Worm (Caenorhabditis elegans) whole organism, mixed stage, embryonic: ENCODE results near the gene F53F4.12.
A peak's percentile ranks its signal among the peaks of the same experiment; 100 is the strongest.

Experiments
- M03D4.4 ChIP-seq: sonication (generic microtip); optimal IDR thresholded peaks from 2 replicates; lab custom pipeline; 2017; ENCODE audit warnings: mild to moderate bottlenecking, missing genetic modification characterization, missing compliant biosample characterization
- bed-3 ChIP-seq: fragments of 200-800 bp; sonication (Bioruptor generic); optimal IDR thresholded peaks from 3 replicates; lab custom pipeline; 2018; ENCODE audit warnings: mild to moderate bottlenecking, missing genetic modification characterization, moderate library complexity, missing compliant biosample characterization
- blmp-1 ChIP-seq: fragments of 150-350 bp; optimal IDR thresholded peaks from 2 replicates; lab custom pipeline; 2014; ENCODE audit warnings: missing biosample characterization, missing genetic modification characterization
- ceh-39 ChIP-seq: fragments of 150-350 bp; optimal IDR thresholded peaks from 2 replicates; lab custom pipeline; 2014; ENCODE audit warnings: missing biosample characterization, missing genetic modification characterization
- ceh-43 ChIP-seq: fragments of 200-800 bp; sonication (Bioruptor generic); optimal IDR thresholded peaks from 2 replicates; lab custom pipeline; 2018; ENCODE audit warnings: mild to moderate bottlenecking, missing genetic modification characterization, moderate library complexity, missing compliant biosample characterization
- ceh-83 ChIP-seq: fragments of 200-800 bp; sonication (Bioruptor generic); optimal IDR thresholded peaks from 2 replicates; lab custom pipeline; 2018; ENCODE audit warnings: mild to moderate bottlenecking, missing genetic modification characterization, missing compliant biosample characterization
- drap-1 ChIP-seq: fragments of 200-800 bp; sonication (Bioruptor generic); optimal IDR thresholded peaks from 3 replicates; lab custom pipeline; 2018; ENCODE audit warnings: mild to moderate bottlenecking, missing genetic modification characterization, missing compliant biosample characterization
- elt-1 ChIP-seq: sonication (generic microtip); optimal IDR thresholded peaks from 2 replicates; lab custom pipeline; 2017; ENCODE audit warnings: missing genetic modification characterization, mild to moderate bottlenecking, missing compliant biosample characterization, antibody characterized with exemption, moderate library complexity, borderline replicate concordance; ENCODE audit not compliant: insufficient read depth
- elt-3 ChIP-seq: fragments of 150-350 bp; optimal IDR thresholded peaks from 2 replicates; lab custom pipeline; 2014; ENCODE audit warnings: missing biosample characterization, missing genetic modification characterization
- flh-1 ChIP-seq: fragments of 200-800 bp; sonication (Bioruptor generic); optimal IDR thresholded peaks from 2 replicates; lab custom pipeline; 2018; ENCODE audit warnings: mild to moderate bottlenecking, missing genetic modification characterization, moderate library complexity, missing compliant biosample characterization
- ham-2 ChIP-seq: fragments of 200-800 bp; sonication (Bioruptor generic); optimal IDR thresholded peaks from 2 replicates; lab custom pipeline; 2018; ENCODE audit warnings: mild to moderate bottlenecking, missing genetic modification characterization, missing compliant biosample characterization
- lin-13 ChIP-seq: fragments of 150-350 bp; optimal IDR thresholded peaks from 2 replicates; lab custom pipeline; 2014; ENCODE audit warnings: missing biosample characterization, missing genetic modification characterization
- mab-5 ChIP-seq: fragments of 150-350 bp; optimal IDR thresholded peaks from 2 replicates; lab custom pipeline; 2014; ENCODE audit warnings: missing biosample characterization, missing genetic modification characterization
- mep-1 ChIP-seq: fragments of 150-350 bp; optimal IDR thresholded peaks from 2 replicates; lab custom pipeline; 2017; ENCODE audit warnings: missing biosample characterization, missing genetic modification reagents, missing genetic modification characterization, inconsistent platforms
- mls-2 ChIP-seq: sonication (generic microtip); optimal IDR thresholded peaks from 2 replicates; lab custom pipeline; 2016; ENCODE audit warnings: mild to moderate bottlenecking, missing genetic modification characterization, moderate library complexity, missing compliant biosample characterization
- nhr-12 ChIP-seq: fragments of 150-350 bp; optimal IDR thresholded peaks from 2 replicates; lab custom pipeline; 2014; ENCODE audit warnings: missing biosample characterization, missing genetic modification characterization
- nhr-2 ChIP-seq: fragments of 150-350 bp; optimal IDR thresholded peaks from 2 replicates; lab custom pipeline; 2014; ENCODE audit warnings: missing biosample characterization, missing genetic modification characterization
- nhr-237 ChIP-seq: fragments of 150-350 bp; optimal IDR thresholded peaks from 2 replicates; lab custom pipeline; 2014; ENCODE audit warnings: missing biosample characterization, missing genetic modification characterization
- nhr-28 ChIP-seq: fragments of 150-350 bp; optimal IDR thresholded peaks from 2 replicates; lab custom pipeline; 2014; ENCODE audit warnings: missing biosample characterization, missing genetic modification characterization
- pha-4 ChIP-seq: fragments of 150-350 bp; optimal IDR thresholded peaks from 2 replicates; lab custom pipeline; 2018; ENCODE audit warnings: missing biosample characterization, missing genetic modification reagents, missing genetic modification characterization
- sem-2 ChIP-seq: fragments of 200-800 bp; sonication (Bioruptor generic); optimal IDR thresholded peaks from 2 replicates; lab custom pipeline; 2018; ENCODE audit warnings: mild to moderate bottlenecking, missing genetic modification characterization, missing compliant biosample characterization
- snpc-4 ChIP-seq: fragments of 150-350 bp; optimal IDR thresholded peaks from 2 replicates; lab custom pipeline; 2014; ENCODE audit warnings: missing biosample characterization, missing genetic modification characterization
- sptf-1 ChIP-seq: sonication (generic microtip); optimal IDR thresholded peaks from 2 replicates; lab custom pipeline; 2017; ENCODE audit warnings: mild to moderate bottlenecking, missing genetic modification characterization, moderate library complexity, missing compliant biosample characterization
- tbx-8 ChIP-seq: fragments of 200-800 bp; sonication (Bioruptor generic); optimal IDR thresholded peaks from 2 replicates; lab custom pipeline; 2018; ENCODE audit warnings: mild to moderate bottlenecking, missing genetic modification characterization, moderate library complexity, missing compliant biosample characterization
- unc-120 ChIP-seq: sonication (generic microtip); optimal IDR thresholded peaks from 2 replicates; lab custom pipeline; 2017; ENCODE audit warnings: missing genetic modification characterization, missing compliant biosample characterization; ENCODE audit not compliant: poor library complexity, severe bottlenecking
- unc-39 ChIP-seq: fragments of 150-350 bp; optimal IDR thresholded peaks from 2 replicates; lab custom pipeline; 2014; ENCODE audit warnings: missing biosample characterization, missing genetic modification characterization
- unc-62 ChIP-seq: fragments of 150-350 bp; optimal IDR thresholded peaks from 2 replicates; lab custom pipeline; 2014; ENCODE audit warnings: missing biosample characterization, missing genetic modification reagents, missing genetic modification characterization
- zip-8 ChIP-seq: fragments of 150-350 bp; optimal IDR thresholded peaks from 2 replicates; lab custom pipeline; 2014; ENCODE audit warnings: missing biosample characterization, missing genetic modification characterization
- ztf-11 ChIP-seq: fragments of 150-350 bp; optimal IDR thresholded peaks from 2 replicates; lab custom pipeline; 2014; ENCODE audit warnings: missing biosample characterization, missing genetic modification characterization

The F53F4.12 gene

ce11 chrV:13636411-13636810, 10.6 kb downstream of the F53F4.12 start:
- TF ChIP-seq ceh-43: no peak
- TF ChIP-seq elt-1 (tag; lab: Kevin White, UChicago): peak; percentile 71

- TF ChIP-seq unc-39 (tag; lab: Kevin White, UChicago) (no peak), snpc-4 (tag; lab: Kevin White, UChicago) (no peak), pha-4 (tag; lab: Kevin White, UChicago) (no peak), sem-2 (GFP tag; lab: Kevin White, UChicago) (no peak), ceh-39 (tag; lab: Kevin White, UChicago) (no peak), mab-5 (tag; lab: Kevin White, UChicago) (no peak), blmp-1 (tag; lab: Kevin White, UChicago) (no peak), ceh-83 (GFP tag; lab: Kevin White, UChicago) (no peak), drap-1 (GFP tag; lab: Kevin White, UChicago) (no peak)
Observed at ce11 chrV:13638040-13638439, 12.2 kb downstream of the F53F4.12 start.

DNA sequence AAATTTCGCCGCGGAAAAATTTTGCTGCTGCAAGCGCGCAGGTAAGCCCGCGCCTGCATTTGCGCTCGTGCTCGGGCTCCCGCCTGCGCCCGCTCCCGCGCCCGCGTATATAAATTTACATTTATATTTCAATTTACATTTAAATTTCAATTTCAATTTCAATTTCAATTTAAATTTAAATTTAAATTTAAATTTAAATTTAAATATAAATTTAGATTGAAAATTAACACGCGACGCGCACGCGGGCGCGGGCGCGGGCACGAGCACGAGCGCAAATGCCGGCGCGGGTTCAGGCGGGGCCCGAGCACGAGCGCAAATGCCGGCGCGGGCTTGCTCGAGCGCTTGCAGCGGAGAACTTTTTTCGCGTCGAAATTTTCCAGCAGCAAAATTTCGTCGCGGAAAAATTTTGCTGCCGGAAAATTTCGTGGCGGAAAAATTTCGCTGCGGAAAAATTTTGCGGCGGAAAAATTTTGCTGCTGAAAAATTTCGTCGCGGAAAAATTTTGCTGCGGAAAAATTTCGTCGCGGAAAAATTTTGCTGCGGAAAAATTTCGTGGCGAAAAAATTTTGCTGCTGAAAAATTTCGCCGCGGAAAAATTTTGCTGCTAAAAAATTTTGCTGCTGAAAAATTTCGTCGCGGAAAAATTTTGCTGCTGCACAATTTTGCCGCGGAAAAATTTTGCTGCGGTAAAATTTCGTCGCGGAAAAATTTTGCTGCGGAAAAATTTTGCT, 20.2 kb downstream of the F53F4.12 start:
- no peak for TF ChIP-seq flh-1 (GFP tag; lab: Kevin White, UChicago)
- peak; percentile 62 for TF ChIP-seq sptf-1 (tag; lab: Kevin White, UChicago)
- TF ChIP-seq, all 35 proteins: peak for 1

DNA sequence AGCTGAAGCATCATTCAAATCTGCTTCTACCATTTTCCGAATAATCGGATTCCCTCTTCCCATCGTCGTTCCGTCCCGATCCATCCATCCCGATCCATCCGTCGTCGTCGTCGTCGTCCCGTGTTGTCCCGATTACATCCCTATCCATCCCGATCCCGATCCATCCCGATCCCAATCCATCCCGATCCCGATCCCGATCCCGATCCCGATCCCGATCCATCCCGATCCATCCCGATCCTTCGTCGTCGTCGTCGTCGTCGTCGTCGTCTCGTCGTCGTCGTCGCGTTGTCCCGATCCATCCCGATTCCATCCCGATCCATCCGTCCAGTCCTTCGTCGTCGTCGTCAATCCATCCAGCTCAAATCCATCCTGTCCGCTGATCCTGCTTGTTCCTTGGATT, 21.3 kb downstream of the F53F4.12 start:
- TF ChIP-seq unc-62 (GFP tag; lab: Kevin White, UChicago) (no peak), mep-1 (tag; lab: Kevin White, UChicago) (no peak), unc-39 (tag; lab: Kevin White, UChicago) (no peak), bed-3 (GFP tag; lab: Kevin White, UChicago) (no peak), ceh-39 (tag; lab: Kevin White, UChicago) (no peak)

ce11 chrV:13647617-13648016, 21.8 kb downstream of the F53F4.12 start:
- TF ChIP-seq nhr-237: no peak
- TF ChIP-seq zip-8: no peak
- TF ChIP-seq lin-13 (tag; lab: Kevin White, UChicago): no peak
- no peak for TF ChIP-seq M03D4.4 (tag; lab: Kevin White, UChicago)
- no peak for TF ChIP-seq nhr-28 (tag; lab: Kevin White, UChicago)
- no peak for TF ChIP-seq unc-120 (tag; lab: Kevin White, UChicago)
- no peak for TF ChIP-seq mep-1 (tag; lab: Kevin White, UChicago)
- TF ChIP-seq tbx-8: no peak
- no peak for TF ChIP-seq nhr-2 (tag; lab: Kevin White, UChicago)
- TF ChIP-seq pha-4 (tag; lab: Kevin White, UChicago): no peak

ce11 chrV:13649730-13650349, 24.0 kb downstream of the F53F4.12 start, which contains the start of gene H37A05.4:
Gene H37A05.4 (minus strand): TSS chrV:13649780.
- TF ChIP-seq ceh-39 (tag; lab: Kevin White, UChicago) (peak; percentile 77), unc-120 (tag; lab: Kevin White, UChicago) (no peak), sptf-1 (tag; lab: Kevin White, UChicago) (peak; percentile 9), sem-2 (GFP tag; lab: Kevin White, UChicago) (peak; percentile 7), pha-4 (tag; lab: Kevin White, UChicago) (no peak)

ce11 chrV:13650800-13651199, 25.0 kb downstream of the F53F4.12 start:
- TF ChIP-seq mls-2 (tag; lab: Kevin White, UChicago) (no peak), snpc-4 (tag; lab: Kevin White, UChicago) (no peak), nhr-2 (tag; lab: Kevin White, UChicago) (no peak), nhr-12 (no peak), elt-3 (tag; lab: Kevin White, UChicago) (no peak), unc-62 (GFP tag; lab: Kevin White, UChicago) (no peak), ham-2 (no peak), ztf-11 (tag; lab: Kevin White, UChicago) (no peak), lin-13 (tag; lab: Kevin White, UChicago) (no peak), unc-120 (tag; lab: Kevin White, UChicago) (no peak), unc-39 (tag; lab: Kevin White, UChicago) (no peak)
